Fruit fly (Drosophila melanogaster): ENCODE results near the gene Zif.
A peak's percentile ranks its signal among the peaks of the same experiment; 100 is the strongest.

- TF ChIP-seq Pif1A (GFP tag; optimal IDR thresholded peaks at IDR 0.05), result peak; percentile 98
- peak; percentile 96 for TF ChIP-seq CG14655 (GFP tag; optimal IDR thresholded peaks at IDR 0.05)
- TF ChIP-seq CG4496 (GFP tag; IDR thresholded peaks at IDR 0.05), result peak; percentile 95
- peak; percentile 96 for TF ChIP-seq CG15710 (tag; optimal IDR thresholded peaks at IDR 0.05)
- peak; percentile 97 for TF ChIP-seq CG17806 (tag; optimal IDR thresholded peaks at IDR 0.05)
- peak; percentile 89 for TF ChIP-seq Ets98B (GFP tag; IDR thresholded peaks at IDR 0.05)
- TF ChIP-seq CG8301 (tag; optimal IDR thresholded peaks at IDR 0.05), result peak; percentile 95
- TF ChIP-seq gl (tag; optimal IDR thresholded peaks at IDR 0.05), result peak; percentile 95
- peak; percentile 96 for TF ChIP-seq CG9948 (tag; optimal IDR thresholded peaks at IDR 0.05)
- peak; percentile 87 for TF ChIP-seq rn (GFP tag; IDR thresholded peaks at IDR 0.05)
- TF ChIP-seq CG13204 (GFP tag; optimal IDR thresholded peaks at IDR 0.05), result peak; percentile 86
Measured at dm6 chr3R:6423984-6424602, 32.8 kb upstream of the Zif start.
